Fruit fly (Drosophila melanogaster): ENCODE data around the gene CG12535.

CG12535 gene

dm6 chrX:3474476-3475439 lies 26.0 kb upstream of the CG12535 start, which contains the start of gene CG12206 (continued):
- peak; percentile 64 for TF ChIP-seq CG17359 (tag; optimal IDR thresholded peaks at IDR 0.05)
- 0 out of 2 replicates have a peak, but pooled peaks have one; percentile 44 for TF ChIP-seq NFAT (GFP tag; IDR thresholded peaks at IDR 0.05)
- no peak for TF ChIP-seq CG6791 (GFP tag; IDR thresholded peaks at IDR 0.05; ENCODE audit: partially characterized antibody)
- TF ChIP-seq CG6654 (GFP tag; optimal IDR thresholded peaks at IDR 0.05): peak; percentile 25
- peak; percentile 52 for TF ChIP-seq NfI (GFP tag; optimal IDR thresholded peaks at IDR 0.05)
- no peak for TF ChIP-seq CG16779 (GFP tag; IDR thresholded peaks at IDR 0.05)
- TF ChIP-seq CG2889 (GFP tag; IDR thresholded peaks at IDR 0.05): 0 out of 3 replicates have a peak, but pooled peaks have one; percentile 9
- no peak for TF ChIP-seq schlank (tag; optimal IDR thresholded peaks at IDR 0.05)
- TF ChIP-seq Asciz (GFP tag; optimal IDR thresholded peaks at IDR 0.05): peak; percentile 9
- TF ChIP-seq CG4360 (GFP tag; IDR thresholded peaks at IDR 0.05): peak; percentile 34; the same call in 1 of the 2 replicates
- no peak for TF ChIP-seq dimm (GFP tag; IDR thresholded peaks at IDR 0.05)
- TF ChIP-seq dmrt11E (tag; optimal IDR thresholded peaks at IDR 0.05): peak; percentile 28
- TF ChIP-seq CG10979 (tag; optimal IDR thresholded peaks at IDR 0.05): peak; percentile 63
- no peak for TF ChIP-seq hbn (GFP tag; IDR thresholded peaks at IDR 0.05; ENCODE audit: partially characterized antibody)
- no peak for TF ChIP-seq CG1024 (GFP tag; IDR thresholded peaks at IDR 0.05)
- TF ChIP-seq Bdp1 (GFP tag; optimal IDR thresholded peaks at IDR 0.05): no peak
- peak; percentile 39 for TF ChIP-seq sug (tag; optimal IDR thresholded peaks at IDR 0.05)
- no peak for TF ChIP-seq pb (GFP tag; optimal IDR thresholded peaks at IDR 0.05)
- no peak for TF ChIP-seq ham (GFP tag; IDR thresholded peaks at IDR 0.05)
- no peak for TF ChIP-seq CG12236 (GFP tag; optimal IDR thresholded peaks at IDR 0.05)
- no peak for TF ChIP-seq CG6683 (GFP tag; optimal IDR thresholded peaks at IDR 0.05)
- TF ChIP-seq prd (optimal IDR thresholded peaks at IDR 0.05): no peak
- TF ChIP-seq prd (GFP tag; IDR thresholded peaks at IDR 0.05): peak; percentile 66
- no peak for TF ChIP-seq BEAF-32 (GFP tag; optimal IDR thresholded peaks at IDR 0.05)
- TF ChIP-seq lmd (GFP tag; IDR thresholded peaks at IDR 0.05): peak; percentile 73
- TF ChIP-seq Oaz (GFP tag; IDR thresholded peaks at IDR 0.05): no peak
- TF ChIP-seq tio (GFP tag; optimal IDR thresholded peaks at IDR 0.05): peak; percentile 20
- TF ChIP-seq CG12155 (GFP tag; optimal IDR thresholded peaks at IDR 0.05): peak; percentile 12
- TF ChIP-seq lola (GFP tag; optimal IDR thresholded peaks at IDR 0.05): peak in 1 of 3 experiments; percentile 49
- no peak for TF ChIP-seq maf-S (GFP tag; optimal IDR thresholded peaks at IDR 0.05)
- no peak for TF ChIP-seq pros (GFP tag; optimal IDR thresholded peaks at IDR 0.05)
- no peak for TF ChIP-seq D (optimal IDR thresholded peaks at IDR 0.05)
- peak; percentile 33 for TF ChIP-seq D (GFP tag; optimal IDR thresholded peaks at IDR 0.05)
- TF ChIP-seq CG11695 (GFP tag; IDR thresholded peaks at IDR 0.05): peak; percentile 64; the same call in 2 of the 3 replicates
- TF ChIP-seq CG10209 (GFP tag; optimal IDR thresholded peaks at IDR 0.05): peak; percentile 50
- no peak for TF ChIP-seq dm (GFP tag; optimal IDR thresholded peaks at IDR 0.05)
- TF ChIP-seq CG34376 (GFP tag; optimal IDR thresholded peaks at IDR 0.05): no peak
- peak; percentile 64 for TF ChIP-seq CG9727 (GFP tag; optimal IDR thresholded peaks at IDR 0.05)
- TF ChIP-seq YL-1 (GFP tag; optimal IDR thresholded peaks at IDR 0.05): no peak
- TF ChIP-seq bsh (GFP tag; optimal IDR thresholded peaks at IDR 0.05): peak; percentile 61 to 86
- peak; percentile 59 for TF ChIP-seq CG6854 (GFP tag; optimal IDR thresholded peaks at IDR 0.05)
- TF ChIP-seq Doc2 (GFP tag; IDR thresholded peaks at IDR 0.05): no peak
- TF ChIP-seq CG7786 (GFP tag; optimal IDR thresholded peaks at IDR 0.05): no peak
- 0 out of 2 replicates have a peak, but pooled peaks have one; percentile 11 for TF ChIP-seq onecut (GFP tag; IDR thresholded peaks at IDR 0.05)
- TF ChIP-seq CHES-1-like (GFP tag; optimal IDR thresholded peaks at IDR 0.05): no peak
- no peak for TF ChIP-seq mld (GFP tag; IDR thresholded peaks at IDR 0.05; ENCODE audit: partially characterized antibody)
- no peak for TF ChIP-seq sima (GFP tag; optimal IDR thresholded peaks at IDR 0.05)
- TF ChIP-seq Dp (GFP tag; optimal IDR thresholded peaks at IDR 0.05): no peak
